Fruit fly (Drosophila melanogaster) whole organism, embryonic: ENCODE measurements around the gene CG43338.
A peak's percentile ranks its signal among the peaks of the same experiment; 100 is the strongest.

Experiments used
- Atf3 ChIP-seq: fragments of 200-800 bp; sonication (Bioruptor generic); optimal IDR thresholded peaks from 3 replicates; lab custom pipeline; 2016; ENCODE audit warnings: missing biosample characterization, missing genetic modification characterization
- Atf6 ChIP-seq: fragments of 200-800 bp; sonication (Bioruptor generic); IDR thresholded peaks from 2 replicates; pipeline ENCODE4 v1.3.6; 2022; ENCODE audit warnings: missing biosample characterization, missing genetic modification characterization
- CG10462 ChIP-seq: fragments of 200-800 bp; sonication (Bioruptor generic); optimal IDR thresholded peaks from 2 replicates; lab custom pipeline; 2016; ENCODE audit warnings: missing biosample characterization, missing genetic modification characterization
- CG10979 ChIP-seq: fragments of 200-800 bp; sonication (Bioruptor generic); optimal IDR thresholded peaks from 2 replicates; lab custom pipeline; 2018; ENCODE audit warnings: missing biosample characterization, mild to moderate bottlenecking, missing genetic modification characterization, moderate library complexity
- CG11695 ChIP-seq: fragments of 200-800 bp; sonication (Bioruptor generic); IDR thresholded peaks from 3 replicates; pipeline ENCODE4 v1.3.6; 2022; ENCODE audit warnings: missing biosample characterization, missing genetic modification characterization
- CG12071 ChIP-seq: fragments of 200-800 bp; sonication (Bioruptor generic); optimal IDR thresholded peaks from 3 replicates; lab custom pipeline; 2018; ENCODE audit warnings: missing biosample characterization, mild to moderate bottlenecking, missing genetic modification characterization
- CG13296 ChIP-seq: fragments of 200-800 bp; sonication (Bioruptor generic); optimal IDR thresholded peaks from 3 replicates; lab custom pipeline; 2018; ENCODE audit warnings: missing biosample characterization, mild to moderate bottlenecking, missing genetic modification characterization
- CG14050 ChIP-seq: fragments of 200-800 bp; sonication (Bioruptor generic); IDR thresholded peaks from 3 replicates; pipeline ENCODE4 v1.3.6; 2022; ENCODE audit warnings: missing biosample characterization, missing genetic modification characterization
- CG1529 ChIP-seq: fragments of 200-800 bp; sonication (Bioruptor generic); optimal IDR thresholded peaks from 3 replicates; lab custom pipeline; 2018; ENCODE audit warnings: missing biosample characterization, missing genetic modification characterization
- CG15696 ChIP-seq: fragments of 200-800 bp; sonication (Bioruptor generic); optimal IDR thresholded peaks from 2 replicates; lab custom pipeline; 2019; ENCODE audit warnings: missing biosample characterization, mild to moderate bottlenecking, missing genetic modification characterization, moderate library complexity
- CG1602 ChIP-seq: fragments of 200-800 bp; sonication (Bioruptor generic); optimal IDR thresholded peaks from 3 replicates; lab custom pipeline; 2016; ENCODE audit warnings: missing biosample characterization, missing genetic modification characterization
- CG1647 ChIP-seq: fragments of 200-800 bp; sonication (Bioruptor generic); optimal IDR thresholded peaks from 3 replicates; lab custom pipeline; 2016; ENCODE audit warnings: missing biosample characterization, missing genetic modification characterization
- CG1792 ChIP-seq: fragments of 200-800 bp; sonication (Bioruptor generic); optimal IDR thresholded peaks from 2 replicates; lab custom pipeline; 2016; ENCODE audit warnings: missing biosample characterization, missing genetic modification characterization
- CG32532 ChIP-seq: fragments of 200-800 bp; sonication (Bioruptor generic); IDR thresholded peaks from 2 replicates; pipeline ENCODE4 v1.3.6; 2022; ENCODE audit warnings: missing biosample characterization, missing genetic modification characterization
- CG3407 ChIP-seq: fragments of 200-800 bp; sonication (Bioruptor generic); optimal IDR thresholded peaks from 2 replicates; lab custom pipeline; 2018; ENCODE audit warnings: missing biosample characterization, mild to moderate bottlenecking, missing genetic modification characterization
- CG3726 ChIP-seq: fragments of 200-800 bp; sonication (Bioruptor generic); IDR thresholded peaks from 3 replicates; pipeline ENCODE4, ENCODE4 v1.3.6; 2022; ENCODE audit warnings: missing biosample characterization, missing genetic modification characterization
- CG4707 ChIP-seq: fragments of 200-800 bp; sonication (Bioruptor generic); optimal IDR thresholded peaks from 2 replicates; lab custom pipeline; 2018; ENCODE audit warnings: missing biosample characterization, mild to moderate bottlenecking, missing genetic modification characterization, moderate library complexity
- CG6175 ChIP-seq: fragments of 200-800 bp; sonication (Bioruptor generic); IDR thresholded peaks from 3 replicates; pipeline ENCODE4 v1.3.6; 2022; ENCODE audit warnings: missing biosample characterization, missing genetic modification characterization
- CG7271 ChIP-seq: fragments of 200-800 bp; sonication (Bioruptor generic); optimal IDR thresholded peaks from 2 replicates; lab custom pipeline; 2018; ENCODE audit warnings: missing biosample characterization, mild to moderate bottlenecking, missing genetic modification characterization, moderate library complexity
- CG8290 ChIP-seq, 3 experiments: fragments of 200-800 bp; sonication (Bioruptor generic); optimal IDR thresholded peaks; 2 replicates each; lab custom pipeline; 2016 to 2019; ENCODE audit warnings: missing biosample characterization in 3 of 3, missing genetic modification characterization in 3 of 3, mild to moderate bottlenecking in 2 of 3, moderate library complexity in 1 of 3
- CG9437 ChIP-seq: fragments of 200-800 bp; sonication (Bioruptor generic); optimal IDR thresholded peaks from 2 replicates; lab custom pipeline; 2018; ENCODE audit warnings: missing biosample characterization, mild to moderate bottlenecking, missing genetic modification characterization
- Fer2 ChIP-seq: fragments of 200-800 bp; sonication (Bioruptor generic); optimal IDR thresholded peaks from 2 replicates; lab custom pipeline; 2018; ENCODE audit warnings: missing biosample characterization, mild to moderate bottlenecking, missing genetic modification characterization, moderate library complexity
- Hmr ChIP-seq: fragments of 200-800 bp; sonication (Bioruptor generic); optimal IDR thresholded peaks from 3 replicates; lab custom pipeline; 2017; ENCODE audit warnings: mild to moderate bottlenecking, missing biosample characterization, missing genetic modification reagents, missing genetic modification characterization
- Lim3 ChIP-seq: fragments of 200-800 bp; sonication (Bioruptor generic); IDR thresholded peaks from 2 replicates; pipeline ENCODE4 v1.3.6; 2022; ENCODE audit warnings: missing biosample characterization, missing genetic modification characterization
- MBD-R2 ChIP-seq: fragments of 200-800 bp; sonication (Bioruptor generic); IDR thresholded peaks from 2 replicates; pipeline ENCODE4 v1.3.6; 2022; ENCODE audit warnings: missing biosample characterization, missing genetic modification characterization
- MESR4 ChIP-seq: fragments of 200-800 bp; sonication (Bioruptor generic); optimal IDR thresholded peaks from 2 replicates; lab custom pipeline; 2018; ENCODE audit warnings: missing biosample characterization, mild to moderate bottlenecking, missing genetic modification characterization, moderate library complexity
- NC2α ChIP-seq: fragments of 200-800 bp; sonication (Bioruptor generic); optimal IDR thresholded peaks from 2 replicates; lab custom pipeline; 2016; ENCODE audit warnings: missing biosample characterization, missing genetic modification characterization
- Neu2 ChIP-seq: fragments of 200-800 bp; sonication (Bioruptor generic); optimal IDR thresholded peaks from 3 replicates; lab custom pipeline; 2016; ENCODE audit warnings: missing biosample characterization, missing genetic modification characterization, borderline replicate concordance
- Usf ChIP-seq: fragments of 200-800 bp; sonication (Bioruptor generic); optimal IDR thresholded peaks from 2 replicates; lab custom pipeline; 2017; ENCODE audit warnings: missing genotype, missing biosample characterization, missing genetic modification characterization
- Xbp1 ChIP-seq: fragments of 200-800 bp; sonication (Bioruptor generic); optimal IDR thresholded peaks from 3 replicates; lab custom pipeline; 2016; ENCODE audit warnings: missing biosample characterization, mild to moderate bottlenecking, missing genetic modification characterization
- YL-1 ChIP-seq: fragments of 200-800 bp; sonication (Bioruptor generic); optimal IDR thresholded peaks from 3 replicates; lab custom pipeline; 2017; ENCODE audit warnings: missing biosample characterization, mild to moderate bottlenecking, missing genetic modification characterization
- bbx ChIP-seq: fragments of 200-800 bp; sonication (Bioruptor generic); IDR thresholded peaks from 2 replicates; pipeline ENCODE4 v1.3.6; 2022; ENCODE audit warnings: missing biosample characterization, missing genetic modification characterization; ENCODE audit not compliant: partially characterized antibody
- ci ChIP-seq: fragments of 200-800 bp; sonication (Bioruptor generic); IDR thresholded peaks from 3 replicates; pipeline ENCODE4 v1.3.6; 2022; ENCODE audit warnings: missing biosample characterization, missing genetic modification characterization
- crp ChIP-seq, 2 experiments: fragments of 200-800 bp; sonication (Bioruptor generic); optimal IDR thresholded peaks; 2 replicates in 1 of 2; 3 replicates in 1 of 2; lab custom pipeline; 2017; ENCODE audit warnings: missing biosample characterization in 2 of 2, missing genetic modification characterization in 2 of 2, mild to moderate bottlenecking in 1 of 2, moderate library complexity in 1 of 2
- dmrt11E ChIP-seq: fragments of 200-800 bp; sonication (Bioruptor generic); optimal IDR thresholded peaks from 3 replicates; lab custom pipeline; 2018; ENCODE audit warnings: missing biosample characterization, mild to moderate bottlenecking, missing genetic modification characterization, moderate library complexity
- eyg ChIP-seq: fragments of 200-800 bp; sonication (Bioruptor generic); optimal IDR thresholded peaks from 3 replicates; lab custom pipeline; 2016; ENCODE audit warnings: missing biosample characterization, missing genetic modification characterization
- gcm ChIP-seq: fragments of 200-800 bp; sonication (Bioruptor generic); optimal IDR thresholded peaks from 2 replicates; lab custom pipeline; 2019; ENCODE audit warnings: missing biosample characterization, mild to moderate bottlenecking, missing genetic modification characterization, moderate library complexity
- gem ChIP-seq: fragments of 200-800 bp; sonication (Bioruptor generic); optimal IDR thresholded peaks from 2 replicates; lab custom pipeline; 2019; ENCODE audit warnings: missing biosample characterization, mild to moderate bottlenecking, missing genetic modification characterization, moderate library complexity
- hkb ChIP-seq, 2 experiments: fragments of 200-800 bp in 1 of 2; fragments of >200 bp in 1 of 2; sonication (Bioruptor generic) in 1 of 2; IDR thresholded peaks in 1 of 2; optimal IDR thresholded peaks in 1 of 2; 2 replicates each; pipeline versions ENCODE4 v1.3.6 to Lab custom; 2017 to 2022; ENCODE audit warnings: missing biosample characterization in 1 of 2, missing genetic modification characterization in 1 of 2
- klu ChIP-seq: fragments of 200-800 bp; sonication (Bioruptor generic); IDR thresholded peaks from 2 replicates; pipeline ENCODE4 v1.3.6; 2022; ENCODE audit warnings: missing biosample characterization, missing genetic modification characterization
- lbe ChIP-seq: fragments of 200-800 bp; sonication (Bioruptor generic); optimal IDR thresholded peaks from 2 replicates; lab custom pipeline; 2016; ENCODE audit warnings: missing biosample characterization, mild to moderate bottlenecking, missing genetic modification characterization
- lmd ChIP-seq: fragments of 200-800 bp; sonication (Bioruptor generic); IDR thresholded peaks from 2 replicates; pipeline ENCODE4 v1.3.6; 2022; ENCODE audit warnings: missing biosample characterization, missing genetic modification characterization
- nau ChIP-seq: fragments of 200-800 bp; sonication (Bioruptor generic); optimal IDR thresholded peaks from 3 replicates; lab custom pipeline; 2017; ENCODE audit warnings: missing biosample characterization, mild to moderate bottlenecking, missing genetic modification characterization, missing genetic modification reagents
- nerfin-1 ChIP-seq: fragments of 200-800 bp; sonication (Bioruptor generic); optimal IDR thresholded peaks from 3 replicates; lab custom pipeline; 2019; ENCODE audit warnings: missing biosample characterization, mild to moderate bottlenecking, missing genetic modification characterization, moderate library complexity
- pho ChIP-seq: fragments of 200-800 bp; sonication (Bioruptor generic); optimal IDR thresholded peaks from 2 replicates; lab custom pipeline; 2016; ENCODE audit warnings: missing biosample characterization, missing genetic modification characterization
- sens-2 ChIP-seq: fragments of 200-800 bp; sonication (Bioruptor generic); IDR thresholded peaks from 2 replicates; pipeline ENCODE4 v1.3.6; 2022; ENCODE audit warnings: missing biosample characterization, missing genetic modification characterization
- seq ChIP-seq: fragments of 200-800 bp; sonication (Bioruptor generic); IDR thresholded peaks from 2 replicates; pipeline ENCODE4 v1.3.6; 2022; ENCODE audit warnings: missing biosample characterization, missing genetic modification characterization
- sim ChIP-seq: fragments of 200-800 bp; sonication (Bioruptor generic); IDR thresholded peaks from 2 replicates; pipeline ENCODE4 v1.3.6; 2022; ENCODE audit warnings: missing biosample characterization, missing genetic modification characterization
- tll ChIP-seq, 2 experiments: fragments of 200-800 bp in 1 of 2; fragments of >200 bp in 1 of 2; sonication (Bioruptor generic) in 1 of 2; optimal IDR thresholded peaks; 2 replicates each; lab custom pipeline; 2017 to 2019; ENCODE audit warnings: missing biosample characterization in 2 of 2, missing genetic modification characterization in 2 of 2, mild to moderate bottlenecking in 1 of 2, moderate library complexity in 1 of 2
- unpg ChIP-seq: fragments of 200-800 bp; sonication (Bioruptor generic); optimal IDR thresholded peaks from 3 replicates; lab custom pipeline; 2018; ENCODE audit warnings: missing biosample characterization, mild to moderate bottlenecking, missing genetic modification characterization, moderate library complexity

The CG43338 gene

DNA sequence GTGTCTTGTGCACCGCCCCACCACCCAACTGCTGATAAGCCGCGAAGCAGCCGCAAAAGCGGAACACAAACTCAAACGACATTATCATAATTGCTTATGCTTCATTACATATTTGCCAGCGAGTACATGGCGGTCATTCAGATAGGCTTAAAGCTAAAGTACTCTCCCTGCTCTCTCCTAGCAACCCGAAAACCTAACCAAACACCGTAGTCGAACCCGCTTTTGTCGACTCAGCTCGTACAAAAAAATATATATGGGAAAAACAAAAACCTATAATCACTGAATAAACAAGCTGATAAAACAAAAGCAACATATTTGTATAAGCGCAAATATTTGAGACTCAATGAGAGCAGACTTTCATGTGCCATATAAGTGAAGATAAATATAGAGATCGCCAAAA, 44.1 kb downstream of the CG43338 start (continued):
- peak; percentile 22; the same call in 1 of the 2 replicates for TF ChIP-seq lmd
- 0 out of 3 replicates have a peak, but pooled peaks have one; percentile 50 for TF ChIP-seq CG3726 (GFP tag; lab: Robert Waterston, UW)
- TF ChIP-seq dmrt11E, result peak; percentile 65
- TF ChIP-seq Hmr (GFP tag; lab: Kevin White, UChicago), result peak; percentile 96
- TF ChIP-seq CG15696 (tag; lab: Kevin White, UChicago), result peak; percentile 60
- peak; percentile 82 for TF ChIP-seq CG1647 (GFP tag; lab: Kevin White, UChicago)
- peak; percentile 84 for TF ChIP-seq CG4707
- peak; percentile 91 for TF ChIP-seq NC2α
- TF ChIP-seq MESR4 (GFP tag; lab: Kevin White, UChicago), result peak; percentile 9
- no peak for TF ChIP-seq klu
- peak; percentile 17; the same call in 1 of the 3 replicates for TF ChIP-seq CG14050 (GFP tag; lab: Robert Waterston, UW)
- no peak for TF ChIP-seq CG9437 (GFP tag; lab: Kevin White, UChicago)
- TF ChIP-seq Atf6 (GFP tag; lab: Robert Waterston, UW), result peak; percentile 88
- no peak for TF ChIP-seq Neu2
- peak; percentile 94 for TF ChIP-seq nau (GFP tag; lab: Kevin White, UChicago)
- peak; percentile 9 for TF ChIP-seq Usf (GFP tag; lab: Kevin White, UChicago)
- TF ChIP-seq hkb (optimal IDR thresholded peaks at IDR 0.05; lab: Kevin White, UChicago), result no peak
- TF ChIP-seq hkb (GFP tag; IDR thresholded peaks at IDR 0.05; lab: Robert Waterston, UW), result peak; percentile 79
- peak; percentile 79 for TF ChIP-seq Atf3 (GFP tag; lab: Kevin White, UChicago)
- TF ChIP-seq eyg (GFP tag; lab: Kevin White, UChicago), result peak; percentile 90
- TF ChIP-seq CG13296 (GFP tag; lab: Kevin White, UChicago), result peak; percentile 86
- TF ChIP-seq CG7271 (tag; lab: Kevin White, UChicago), result peak; percentile 63
- TF ChIP-seq CG12071 (GFP tag; lab: Kevin White, UChicago), result peak; percentile 79
- 0 out of 2 replicates have a peak, but pooled peaks have one; percentile 10 for TF ChIP-seq sens-2
- TF ChIP-seq CG1792 (GFP tag; lab: Kevin White, UChicago), result peak; percentile 94
- TF ChIP-seq ci, result peak; percentile 87
- peak; percentile 78 for TF ChIP-seq CG10462 (GFP tag; lab: Kevin White, UChicago)
- TF ChIP-seq CG11695 (GFP tag; lab: Robert Waterston, UW), result peak; percentile 76; the same call in 2 of the 3 replicates
- TF ChIP-seq seq (GFP tag; lab: Robert Waterston, UW), result peak; percentile 81; the same call in 1 of the 2 replicates
- no peak for TF ChIP-seq Xbp1 (GFP tag; lab: Kevin White, UChicago)
- 0 out of 3 replicates have a peak, but pooled peaks have one; percentile 30 for TF ChIP-seq CG6175 (GFP tag; lab: Robert Waterston, UW)
- peak; percentile 10; the same call in 1 of the 2 replicates for TF ChIP-seq MBD-R2
- peak; percentile 78 for TF ChIP-seq gcm (GFP tag; lab: Kevin White, UChicago)

DNA sequence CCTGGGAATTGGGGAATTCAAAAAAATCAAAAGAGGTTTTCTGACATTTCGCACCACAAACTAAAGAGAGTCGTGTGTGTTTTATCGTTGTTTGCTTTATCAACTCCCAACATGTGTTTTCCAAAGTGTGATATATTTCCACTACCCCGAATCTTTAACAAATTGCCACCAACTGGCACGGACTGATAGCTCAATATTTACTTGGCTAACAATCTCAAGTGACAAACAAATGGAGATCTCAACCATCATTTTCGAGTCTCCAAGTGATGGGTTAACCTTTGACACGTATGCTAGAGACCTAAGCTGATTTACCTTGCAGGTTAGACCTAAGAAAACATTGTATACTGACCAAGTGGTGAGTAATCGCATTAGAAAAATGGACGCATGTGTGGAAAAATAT, 45.6 kb downstream of the CG43338 start:
- no peak for TF ChIP-seq pho
- no peak for TF ChIP-seq bbx (GFP tag; lab: Robert Waterston, UW)
- TF ChIP-seq CG8290 (GFP tag; optimal IDR thresholded peaks at IDR 0.05; lab: Kevin White, UChicago), result no peak
- peak; percentile 30 to 65 for TF ChIP-seq CG8290 (tag; optimal IDR thresholded peaks at IDR 0.05; lab: Kevin White, UChicago)
- no peak for TF ChIP-seq crp (GFP tag; optimal IDR thresholded peaks at IDR 0.05; lab: Kevin White, UChicago)
- TF ChIP-seq CG1602 (GFP tag; lab: Kevin White, UChicago), result no peak
- TF ChIP-seq tll (GFP tag; optimal IDR thresholded peaks at IDR 0.05; lab: Kevin White, UChicago), result peak in 1 of 2 experiments; percentile 78
- no peak for TF ChIP-seq MBD-R2
- no peak for TF ChIP-seq CG32532
- no peak for TF ChIP-seq nerfin-1 (tag; lab: Kevin White, UChicago)
- TF ChIP-seq CG3407 (GFP tag; lab: Kevin White, UChicago), result peak; percentile 38
- peak; percentile 12 for TF ChIP-seq CG1529
- peak; percentile 28 for TF ChIP-seq gem (tag; lab: Kevin White, UChicago)
- no peak for TF ChIP-seq lbe (GFP tag; lab: Kevin White, UChicago)
- TF ChIP-seq CG10979 (tag; lab: Kevin White, UChicago), result no peak
- peak; percentile 31 for TF ChIP-seq unpg (GFP tag; lab: Kevin White, UChicago)
- TF ChIP-seq sim (GFP tag; lab: Robert Waterston, UW), result peak; percentile 32; the same call in 1 of the 2 replicates
- no peak for TF ChIP-seq YL-1
- TF ChIP-seq CG4707, result no peak
- TF ChIP-seq Lim3 (GFP tag; lab: Robert Waterston, UW), result no peak
- no peak for TF ChIP-seq Fer2 (tag; lab: Kevin White, UChicago)
